Worm (Caenorhabditis elegans) whole organism, L2 larva: ENCODE measurements around the gene pak-1.

ENCODE experiments used
- C34F6.9 ChIP-seq: fragments of 150-350 bp; optimal IDR thresholded peaks from 2 replicates; lab custom pipeline; 2014; ENCODE audit warnings: missing biosample characterization, missing genetic modification characterization
- F13H6.1 ChIP-seq: sonication (generic microtip); optimal IDR thresholded peaks from 2 replicates; lab custom pipeline; 2016; ENCODE audit warnings: missing genetic modification characterization, missing compliant biosample characterization
- R02D3.7 ChIP-seq: fragments of 150-350 bp; optimal IDR thresholded peaks from 2 replicates; lab custom pipeline; 2014; ENCODE audit warnings: missing biosample characterization, missing genetic modification characterization
- Y55F3AM.14 ChIP-seq: fragments of 200-800 bp; sonication (Bioruptor generic); optimal IDR thresholded peaks from 2 replicates; lab custom pipeline; 2018; ENCODE audit warnings: mild to moderate bottlenecking, missing genetic modification characterization, missing compliant biosample characterization
- ZK546.5 ChIP-seq: sonication (generic microtip); optimal IDR thresholded peaks from 2 replicates; lab custom pipeline; 2017; ENCODE audit warnings: missing biosample characterization, missing genetic modification characterization
- alr-1 ChIP-seq: fragments of 150-350 bp; optimal IDR thresholded peaks from 2 replicates; lab custom pipeline; 2014; ENCODE audit warnings: missing biosample characterization, missing genetic modification characterization
- blmp-1 ChIP-seq: sonication (generic microtip); optimal IDR thresholded peaks from 2 replicates; lab custom pipeline; 2017; ENCODE audit warnings: missing genetic modification characterization, mild to moderate bottlenecking, missing compliant biosample characterization, antibody characterized with exemption, moderate library complexity; ENCODE audit not compliant: insufficient read depth
- ceh-16 ChIP-seq: fragments of 150-350 bp; optimal IDR thresholded peaks from 2 replicates; lab custom pipeline; 2014; ENCODE audit warnings: missing biosample characterization, missing genetic modification characterization
- ceh-82 ChIP-seq: fragments of 150-350 bp; optimal IDR thresholded peaks from 2 replicates; lab custom pipeline; 2014; ENCODE audit warnings: missing biosample characterization, missing genetic modification characterization
- crh-2 ChIP-seq: sonication (generic microtip); optimal IDR thresholded peaks from 2 replicates; lab custom pipeline; 2017; ENCODE audit warnings: missing biosample characterization, missing genetic modification characterization
- dmd-4 ChIP-seq: sonication (generic microtip); optimal IDR thresholded peaks from 2 replicates; lab custom pipeline; 2017; ENCODE audit warnings: missing biosample characterization, missing genetic modification characterization
- egl-27 ChIP-seq: sonication (generic microtip); optimal IDR thresholded peaks from 3 replicates; lab custom pipeline; 2017; ENCODE audit warnings: missing biosample characterization, missing genetic modification reagents, missing genetic modification characterization
- elt-1 ChIP-seq: fragments of 150-350 bp; optimal IDR thresholded peaks from 2 replicates; lab custom pipeline; 2014; ENCODE audit warnings: missing biosample characterization, missing genetic modification characterization
- fos-1 ChIP-seq: fragments of 150-350 bp; optimal IDR thresholded peaks from 2 replicates; lab custom pipeline; 2014; ENCODE audit warnings: missing biosample characterization, missing genetic modification characterization
- gmeb-1 ChIP-seq: fragments of 150-350 bp; optimal IDR thresholded peaks from 2 replicates; lab custom pipeline; 2014; ENCODE audit warnings: missing biosample characterization, missing genetic modification characterization
- lin-13 ChIP-seq: fragments of 150-350 bp; optimal IDR thresholded peaks from 2 replicates; lab custom pipeline; 2014; ENCODE audit warnings: missing biosample characterization, missing genetic modification reagents, missing genetic modification characterization
- lin-39 ChIP-seq: fragments of 150-350 bp; optimal IDR thresholded peaks from 2 replicates; lab custom pipeline; 2014; ENCODE audit warnings: missing biosample characterization, missing genetic modification reagents, missing genetic modification characterization
- lsy-2 ChIP-seq, 2 experiments: fragments of 150-350 bp in 1 of 2; sonication (generic microtip) in 1 of 2; optimal IDR thresholded peaks; 2 replicates each; lab custom pipeline; 2014 to 2017; ENCODE audit warnings: missing biosample characterization in 2 of 2, missing genetic modification characterization in 2 of 2
- mab-5 ChIP-seq: fragments of 150-350 bp; optimal IDR thresholded peaks from 2 replicates; lab custom pipeline; 2014; ENCODE audit warnings: missing biosample characterization, missing genetic modification characterization
- mbf-1 ChIP-seq: sonication (generic microtip); optimal IDR thresholded peaks from 2 replicates; lab custom pipeline; 2017; ENCODE audit warnings: missing biosample characterization, missing genetic modification characterization
- mdl-1 ChIP-seq, 2 experiments: fragments of 150-350 bp in 1 of 2; sonication (generic microtip) in 1 of 2; optimal IDR thresholded peaks; 2 replicates each; lab custom pipeline; 2017; ENCODE audit warnings: missing biosample characterization in 2 of 2, missing genetic modification characterization in 2 of 2
- nhr-10 ChIP-seq: sonication (generic microtip); optimal IDR thresholded peaks from 2 replicates; lab custom pipeline; 2017; ENCODE audit warnings: missing biosample characterization, missing genetic modification characterization
- nhr-11 ChIP-seq: fragments of 150-350 bp; optimal IDR thresholded peaks from 2 replicates; lab custom pipeline; 2014; ENCODE audit warnings: missing biosample characterization, missing genetic modification characterization
- nhr-21 ChIP-seq: fragments of 150-350 bp; optimal IDR thresholded peaks from 2 replicates; lab custom pipeline; 2014; ENCODE audit warnings: missing biosample characterization, missing genetic modification characterization
- nhr-23 ChIP-seq: fragments of 150-350 bp; optimal IDR thresholded peaks from 2 replicates; lab custom pipeline; 2014; ENCODE audit warnings: missing biosample characterization, missing genetic modification reagents, missing genetic modification characterization
- nhr-25 ChIP-seq: fragments of 150-350 bp; sonication (generic microtip); optimal IDR thresholded peaks from 3 replicates; lab custom pipeline; 2014; ENCODE audit warnings: missing biosample characterization, missing genetic modification characterization
- nhr-6 ChIP-seq: fragments of 150-350 bp; optimal IDR thresholded peaks from 2 replicates; lab custom pipeline; 2014; ENCODE audit warnings: missing biosample characterization, missing genetic modification characterization
- nhr-77 ChIP-seq: fragments of 150-350 bp; optimal IDR thresholded peaks from 2 replicates; lab custom pipeline; 2014; ENCODE audit warnings: missing biosample characterization, missing genetic modification characterization
- sma-9 ChIP-seq, 2 experiments: fragments of 150-350 bp in 1 of 2; sonication (generic microtip) in 1 of 2; optimal IDR thresholded peaks; 2 replicates each; lab custom pipeline; 2014 to 2016; ENCODE audit warnings: missing genetic modification characterization in 2 of 2, mild to moderate bottlenecking in 1 of 2, missing biosample characterization in 1 of 2, missing compliant biosample characterization in 1 of 2, missing genetic modification reagents in 1 of 2, moderate library complexity in 1 of 2
- snpc-4 ChIP-seq: fragments of 150-350 bp; optimal IDR thresholded peaks from 2 replicates; lab custom pipeline; 2014; ENCODE audit warnings: missing biosample characterization, missing genetic modification characterization
- unc-39 ChIP-seq: fragments of 150-350 bp; optimal IDR thresholded peaks from 2 replicates; lab custom pipeline; 2014; ENCODE audit warnings: missing biosample characterization, missing genetic modification characterization
- unc-62 ChIP-seq: fragments of 150-350 bp; optimal IDR thresholded peaks from 2 replicates; lab custom pipeline; 2014; ENCODE audit warnings: missing biosample characterization, missing genetic modification reagents, missing genetic modification characterization
- ztf-1 ChIP-seq: fragments of 200-800 bp; sonication (Bioruptor generic); conservative IDR thresholded peaks from 2 replicates; pipeline ENCODE4 v1.3.6; 2022; ENCODE audit warnings: missing genetic modification characterization, missing compliant biosample characterization
- ztf-11 ChIP-seq: sonication (generic microtip); optimal IDR thresholded peaks from 2 replicates; lab custom pipeline; 2017; ENCODE audit warnings: missing biosample characterization, missing genetic modification characterization
- ztf-4 ChIP-seq: fragments of 150-350 bp; optimal IDR thresholded peaks from 2 replicates; lab custom pipeline; 2014; ENCODE audit warnings: missing biosample characterization, missing genetic modification characterization

The pak-1 gene

DNA sequence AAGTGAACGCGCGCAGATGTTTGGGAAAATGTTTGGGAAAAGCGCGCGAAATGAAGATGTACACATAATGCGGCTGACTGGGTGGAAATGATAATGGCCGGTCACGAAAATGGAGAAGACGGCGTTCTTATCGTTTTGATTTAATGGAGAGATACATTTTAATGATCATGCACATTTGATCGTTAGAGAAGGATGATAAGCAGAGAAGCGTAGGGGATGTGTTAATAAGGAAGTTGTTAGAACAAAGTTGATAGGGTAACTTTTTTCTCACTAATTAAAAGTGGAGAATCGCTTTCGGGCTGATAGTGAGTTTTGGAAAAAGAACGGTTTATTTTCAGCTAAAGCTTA lies 7.3 kb downstream of the pak-1 start:
- no peak for TF ChIP-seq R02D3.7 (tag; lab: Kevin White, UChicago)
- peak; percentile 15 for TF ChIP-seq fos-1 (tag; lab: Kevin White, UChicago)
- no peak for TF ChIP-seq ceh-16 (tag; lab: Kevin White, UChicago)
- TF ChIP-seq crh-2 (tag; lab: Kevin White, UChicago) = peak; percentile 8

DNA sequence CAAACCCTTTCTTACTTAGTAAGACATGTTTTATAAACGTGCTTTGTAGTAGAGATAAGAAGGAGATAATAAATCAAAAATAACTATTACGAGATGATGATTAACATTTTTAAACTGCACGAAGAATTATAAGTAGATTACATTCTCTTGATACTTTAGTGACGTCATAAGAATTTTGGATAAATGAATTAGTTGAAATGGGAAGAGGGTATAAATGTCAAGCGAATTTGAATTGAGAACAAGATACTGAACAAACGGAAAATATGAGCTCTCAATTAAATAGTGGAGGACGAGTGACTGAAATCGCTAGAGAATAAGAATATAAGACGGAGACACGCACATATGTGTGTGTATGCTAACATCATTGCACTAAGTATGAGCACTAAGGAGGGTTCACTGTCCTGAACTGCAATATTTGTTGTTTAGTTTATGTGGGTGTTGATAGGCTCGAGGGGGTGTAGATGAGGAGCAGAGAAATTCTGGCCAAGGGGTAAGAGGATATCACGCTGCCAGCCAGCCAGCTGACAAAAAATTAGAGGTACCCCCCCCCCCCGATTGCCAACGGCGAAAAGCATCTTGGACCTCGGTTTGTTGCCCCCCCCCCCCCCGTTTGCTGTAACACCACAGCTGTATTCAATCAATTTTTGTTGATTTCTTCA lies 7.8 kb downstream of the pak-1 start:
- TF ChIP-seq alr-1 (tag; lab: Kevin White, UChicago) = no peak
- TF ChIP-seq mbf-1 = no peak
- TF ChIP-seq crh-2 (tag; lab: Kevin White, UChicago) = peak; percentile 48
- TF ChIP-seq C34F6.9 (tag; lab: Kevin White, UChicago) = peak; percentile 20
- no peak for TF ChIP-seq unc-39 (tag; lab: Kevin White, UChicago)
- no peak for TF ChIP-seq nhr-6
- no peak for TF ChIP-seq ztf-11 (tag; lab: Kevin White, UChicago)
- TF ChIP-seq F13H6.1 (tag; lab: Kevin White, UChicago) = no peak
- TF ChIP-seq Y55F3AM.14 (GFP tag; lab: Kevin White, UChicago) = no peak
- TF ChIP-seq ztf-4 (tag; lab: Kevin White, UChicago) = peak; percentile 44
- no peak for TF ChIP-seq lin-13 (GFP tag; lab: Kevin White, UChicago)
- TF ChIP-seq ztf-1 (GFP tag; lab: Robert Waterston, UW) = no peak
- TF ChIP-seq ZK546.5 = no peak
- no peak for TF ChIP-seq nhr-77 (tag; lab: Kevin White, UChicago)
- TF ChIP-seq nhr-10 (tag; lab: Kevin White, UChicago) = no peak
- no peak for TF ChIP-seq snpc-4 (tag; lab: Kevin White, UChicago)
- no peak for TF ChIP-seq nhr-11
- peak in 1 of 2 experiments; percentile 27 for TF ChIP-seq lsy-2 (tag; optimal IDR thresholded peaks at IDR 0.05; lab: Kevin White, UChicago)
- TF ChIP-seq R02D3.7 (tag; lab: Kevin White, UChicago) = no peak
- TF ChIP-seq, all 48 proteins: peak for 4

DNA sequence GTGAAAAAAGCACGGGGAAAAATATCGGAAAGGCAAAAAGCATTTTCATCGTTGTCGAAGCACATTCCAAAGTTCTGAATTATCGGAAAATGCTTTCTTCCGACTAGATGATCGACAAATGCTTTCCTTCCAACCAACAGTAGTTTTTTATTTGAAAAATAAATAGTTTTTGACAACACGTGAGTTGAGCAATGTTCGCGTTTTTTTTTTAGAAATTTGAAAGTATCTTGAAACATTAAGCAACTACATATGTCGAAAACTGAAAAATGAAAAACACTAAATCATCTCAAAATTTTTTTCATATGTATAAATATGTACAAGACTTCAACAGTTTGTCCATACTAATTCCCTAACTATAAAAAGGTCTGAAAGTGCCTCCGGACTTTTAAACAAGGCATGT lies 8.9 kb downstream of the pak-1 start, which contains the start of gene hsp-25:
Gene hsp-25, minus strand, starts transcription at position 101 of the 400 bp plus-strand sequence.
- no peak for TF ChIP-seq F13H6.1 (tag; lab: Kevin White, UChicago)
- TF ChIP-seq sma-9 (GFP tag; optimal IDR thresholded peaks at IDR 0.05; lab: Kevin White, UChicago) = no peak
- no peak for TF ChIP-seq sma-9 (tag; optimal IDR thresholded peaks at IDR 0.05; lab: Kevin White, UChicago)
- no peak for TF ChIP-seq mdl-1 (tag; optimal IDR thresholded peaks at IDR 0.05; lab: Kevin White, UChicago)
- TF ChIP-seq alr-1 (tag; lab: Kevin White, UChicago) = no peak

DNA sequence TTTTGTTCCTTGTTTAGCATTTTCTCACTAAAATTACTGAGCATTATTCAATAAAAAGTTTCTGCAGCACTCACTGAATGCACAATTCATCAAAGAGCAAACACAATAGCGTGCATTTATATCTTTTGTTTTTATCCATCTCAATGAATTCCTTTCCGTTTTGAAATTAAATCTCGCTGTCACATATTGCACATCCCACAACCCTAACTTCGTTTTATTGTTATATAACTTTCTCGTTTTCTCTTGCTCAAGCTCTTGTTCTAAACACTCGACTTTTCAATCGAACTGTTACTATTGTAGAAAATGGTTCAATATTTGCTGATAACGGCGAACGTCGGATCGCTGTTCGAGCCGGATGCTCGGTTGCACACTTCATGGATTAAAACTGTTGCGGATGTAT lies 17.2 kb downstream of the pak-1 start, which contains the start of gene ipp-5:
Gene ipp-5, plus strand, starts transcription at position 301 of the 400 bp plus-strand sequence.
- TF ChIP-seq fos-1 (tag; lab: Kevin White, UChicago) (no peak), egl-27 (tag; lab: Kevin White, UChicago) (no peak), nhr-25 (tag; lab: Kevin White, UChicago) (no peak), unc-62 (GFP tag; lab: Kevin White, UChicago) (no peak), lin-39 (tag; lab: Kevin White, UChicago) (no peak), ZK546.5 (no peak), blmp-1 (tag; lab: Kevin White, UChicago) (no peak), nhr-77 (tag; lab: Kevin White, UChicago) (no peak), snpc-4 (tag; lab: Kevin White, UChicago) (no peak), gmeb-1 (tag; lab: Kevin White, UChicago) (no peak), nhr-23 (no peak), nhr-21 (tag; lab: Kevin White, UChicago) (no peak), dmd-4 (tag; lab: Kevin White, UChicago) (no peak), R02D3.7 (tag; lab: Kevin White, UChicago) (no peak), mab-5 (tag; lab: Kevin White, UChicago) (no peak), lsy-2 (tag; optimal IDR thresholded peaks at IDR 0.05; lab: Kevin White, UChicago) (no peak), elt-1 (no peak), ceh-82 (no peak)
